Fruit fly (Drosophila melanogaster) whole organism, embryonic: ENCODE data around the gene CSN1b.

Source experiments
- Antp ChIP-seq: fragments of 200-800 bp; sonication (Bioruptor generic); optimal IDR thresholded peaks from 3 replicates; lab custom pipeline; 2016; ENCODE audit warnings: missing biosample characterization, missing genetic modification characterization
- Awh ChIP-seq: fragments of 200-800 bp; sonication (Bioruptor generic); IDR thresholded peaks from 2 replicates; pipeline ENCODE4, ENCODE4 v1.3.6; 2022; ENCODE audit warnings: missing biosample characterization, missing genetic modification characterization
- BtbVII ChIP-seq: fragments of 200-800 bp; sonication (Bioruptor generic); optimal IDR thresholded peaks from 3 replicates; lab custom pipeline; 2017; ENCODE audit warnings: missing biosample characterization, mild to moderate bottlenecking, missing genetic modification characterization
- C15 ChIP-seq: fragments of 200-800 bp; sonication (Bioruptor generic); IDR thresholded peaks from 3 replicates; pipeline ENCODE4 v1.3.6; 2022; ENCODE audit warnings: missing biosample characterization, missing genetic modification characterization
- CG11504 ChIP-seq: fragments of 200-800 bp; sonication (Bioruptor generic); optimal IDR thresholded peaks from 3 replicates; lab custom pipeline; 2019; ENCODE audit warnings: missing biosample characterization, mild to moderate bottlenecking, missing genetic modification characterization, moderate library complexity
- CG12071 ChIP-seq: fragments of 200-800 bp; sonication (Bioruptor generic); optimal IDR thresholded peaks from 3 replicates; lab custom pipeline; 2018; ENCODE audit warnings: missing biosample characterization, mild to moderate bottlenecking, missing genetic modification characterization
- CG15011 ChIP-seq: fragments of 200-800 bp; sonication (Bioruptor generic); optimal IDR thresholded peaks from 3 replicates; lab custom pipeline; 2018; ENCODE audit warnings: missing biosample characterization, mild to moderate bottlenecking, missing genetic modification characterization
- CG15601 ChIP-seq: fragments of 200-800 bp; sonication (Bioruptor generic); optimal IDR thresholded peaks from 3 replicates; lab custom pipeline; 2019; ENCODE audit warnings: missing biosample characterization, mild to moderate bottlenecking, missing genetic modification characterization, moderate library complexity
- CG15696 ChIP-seq: fragments of 200-800 bp; sonication (Bioruptor generic); optimal IDR thresholded peaks from 2 replicates; lab custom pipeline; 2019; ENCODE audit warnings: missing biosample characterization, mild to moderate bottlenecking, missing genetic modification characterization, moderate library complexity
- CG16815 ChIP-seq: fragments of 200-800 bp; sonication (Bioruptor generic); optimal IDR thresholded peaks from 3 replicates; lab custom pipeline; 2017; ENCODE audit warnings: missing biosample characterization, mild to moderate bottlenecking, missing genetic modification characterization
- CG18262 ChIP-seq: fragments of 200-800 bp; optimal IDR thresholded peaks from 3 replicates; lab custom pipeline; 2019; ENCODE audit warnings: missing biosample characterization, mild to moderate bottlenecking, missing genetic modification characterization, moderate library complexity
- CG18599 ChIP-seq: fragments of 200-800 bp; sonication (Bioruptor generic); optimal IDR thresholded peaks from 3 replicates; lab custom pipeline; 2017; ENCODE audit warnings: missing biosample characterization, missing genetic modification characterization, mild to moderate bottlenecking, moderate library complexity, missing genetic modification reagents
- CG2875 ChIP-seq: fragments of 200-800 bp; sonication (Bioruptor generic); optimal IDR thresholded peaks from 2 replicates; lab custom pipeline; 2017; ENCODE audit warnings: missing biosample characterization, mild to moderate bottlenecking, missing genetic modification characterization, missing genetic modification reagents
- CG30431 ChIP-seq: fragments of 200-800 bp; sonication (Bioruptor generic); optimal IDR thresholded peaks from 2 replicates; lab custom pipeline; 2017; ENCODE audit warnings: missing biosample characterization, missing genetic modification characterization
- CG31224 ChIP-seq: fragments of 200-800 bp; sonication (Bioruptor generic); IDR thresholded peaks from 2 replicates; pipeline ENCODE4 v1.3.6; 2022; ENCODE audit warnings: missing biosample characterization, missing genetic modification characterization
- CG31441 ChIP-seq: fragments of 200-800 bp; sonication (Bioruptor generic); IDR thresholded peaks from 2 replicates; pipeline ENCODE4 v1.3.6; 2022; ENCODE audit warnings: missing biosample characterization, missing genetic modification characterization
- CG32772 ChIP-seq: fragments of 200-800 bp; sonication (Bioruptor generic); IDR thresholded peaks from 2 replicates; pipeline ENCODE4 v1.3.6; 2022; ENCODE audit warnings: missing biosample characterization, missing genetic modification characterization
- CG33557 ChIP-seq: fragments of 200-800 bp; sonication (Bioruptor generic); optimal IDR thresholded peaks from 2 replicates; lab custom pipeline; 2019; ENCODE audit warnings: missing biosample characterization, mild to moderate bottlenecking, missing genetic modification characterization, moderate library complexity
- CG3407 ChIP-seq: fragments of 200-800 bp; sonication (Bioruptor generic); optimal IDR thresholded peaks from 2 replicates; lab custom pipeline; 2018; ENCODE audit warnings: missing biosample characterization, mild to moderate bottlenecking, missing genetic modification characterization
- CG3995 ChIP-seq: fragments of 200-800 bp; sonication (Bioruptor generic); optimal IDR thresholded peaks from 3 replicates; lab custom pipeline; 2016; ENCODE audit warnings: missing biosample characterization, missing genetic modification characterization
- CG5180 ChIP-seq: fragments of 200-800 bp; sonication (Bioruptor generic); optimal IDR thresholded peaks from 3 replicates; lab custom pipeline; 2017; ENCODE audit warnings: missing biosample characterization, missing genetic modification characterization, mild to moderate bottlenecking, moderate library complexity, missing genetic modification reagents
- CG6689 ChIP-seq: fragments of 200-800 bp; sonication (Bioruptor generic); IDR thresholded peaks from 2 replicates; pipeline ENCODE4 v1.3.6; 2022; ENCODE audit warnings: missing biosample characterization, missing genetic modification characterization
- CG7357 ChIP-seq: fragments of 200-800 bp; sonication (Bioruptor generic); IDR thresholded peaks from 3 replicates; pipeline ENCODE4 v1.3.6; 2022; ENCODE audit warnings: missing biosample characterization, missing genetic modification characterization
- CG8089 ChIP-seq: fragments of 200-800 bp; sonication (Bioruptor generic); optimal IDR thresholded peaks from 3 replicates; lab custom pipeline; 2016; ENCODE audit warnings: missing biosample characterization, missing genetic modification characterization
- CG9876 ChIP-seq: fragments of 200-800 bp; sonication (Bioruptor generic); optimal IDR thresholded peaks from 2 replicates; lab custom pipeline; 2016; ENCODE audit warnings: missing biosample characterization, missing genetic modification characterization
- Dek ChIP-seq: fragments of 200-800 bp; sonication (Bioruptor generic); optimal IDR thresholded peaks from 3 replicates; lab custom pipeline; 2019; ENCODE audit warnings: missing biosample characterization, mild to moderate bottlenecking, missing genetic modification characterization, moderate library complexity
- HmgZ ChIP-seq: fragments of 200-800 bp; sonication (Bioruptor generic); optimal IDR thresholded peaks from 2 replicates; lab custom pipeline; 2018; ENCODE audit warnings: missing biosample characterization, mild to moderate bottlenecking, missing genetic modification characterization
- Hr3 ChIP-seq: fragments of 200-800 bp; sonication (Bioruptor generic); optimal IDR thresholded peaks from 3 replicates; lab custom pipeline; 2016; ENCODE audit warnings: missing biosample characterization, missing genetic modification characterization
- Mad ChIP-seq: fragments of 200-800 bp; sonication (Bioruptor generic); optimal IDR thresholded peaks from 2 replicates; lab custom pipeline; 2016; ENCODE audit warnings: missing biosample characterization, missing genetic modification characterization
- ab ChIP-seq: fragments of 200-800 bp; sonication (Bioruptor generic); optimal IDR thresholded peaks from 2 replicates; lab custom pipeline; 2016; ENCODE audit warnings: missing biosample characterization, missing genetic modification characterization
- amos ChIP-seq: fragments of 200-800 bp; sonication (Bioruptor generic); IDR thresholded peaks from 2 replicates; pipeline ENCODE4 v1.3.6; 2022; ENCODE audit warnings: missing biosample characterization, missing genetic modification characterization; ENCODE audit not compliant: partially characterized antibody
- bigmax ChIP-seq: fragments of 200-800 bp; sonication (Bioruptor generic); optimal IDR thresholded peaks from 2 replicates; lab custom pipeline; 2018; ENCODE audit warnings: missing biosample characterization, mild to moderate bottlenecking, missing genetic modification characterization
- bsh ChIP-seq, 2 experiments: fragments of 200-800 bp; sonication (Bioruptor generic); optimal IDR thresholded peaks; 2 replicates each; lab custom pipeline; 2017 to 2018; ENCODE audit warnings: mild to moderate bottlenecking in 2 of 2, missing biosample characterization in 2 of 2, missing genetic modification characterization in 2 of 2, moderate library complexity in 1 of 2
- corto ChIP-seq: fragments of 200-800 bp; sonication (Bioruptor generic); optimal IDR thresholded peaks from 2 replicates; lab custom pipeline; 2016; ENCODE audit warnings: missing biosample characterization, mild to moderate bottlenecking, missing genetic modification characterization, moderate library complexity
- gcm2 ChIP-seq: fragments of 200-800 bp; sonication (Bioruptor generic); optimal IDR thresholded peaks from 2 replicates; lab custom pipeline; 2016; ENCODE audit warnings: missing biosample characterization, missing genetic modification characterization
- gsb ChIP-seq: fragments of 200-800 bp; sonication (Bioruptor generic); IDR thresholded peaks from 2 replicates; pipeline ENCODE4 v1.3.6; 2022; ENCODE audit warnings: missing biosample characterization, missing genetic modification characterization
- ind ChIP-seq: fragments of 200-800 bp; sonication (Bioruptor generic); optimal IDR thresholded peaks from 3 replicates; lab custom pipeline; 2016; ENCODE audit warnings: missing biosample characterization, missing genetic modification characterization
- inv ChIP-seq: fragments of 200-800 bp; sonication (Bioruptor generic); IDR thresholded peaks from 2 replicates; pipeline ENCODE4 v1.3.6; 2022; ENCODE audit warnings: missing biosample characterization, missing genetic modification characterization; ENCODE audit not compliant: partially characterized antibody
- jing ChIP-seq: fragments of 200-800 bp; sonication (Bioruptor generic); optimal IDR thresholded peaks from 2 replicates; lab custom pipeline; 2018; ENCODE audit warnings: missing biosample characterization, mild to moderate bottlenecking, missing genetic modification characterization
- repo ChIP-seq: fragments of 200-800 bp; sonication (Bioruptor generic); optimal IDR thresholded peaks from 2 replicates; lab custom pipeline; 2016; ENCODE audit warnings: missing biosample characterization, missing genetic modification characterization
- rib ChIP-seq: fragments of 200-800 bp; sonication (Bioruptor generic); IDR thresholded peaks from 2 replicates; pipeline ENCODE4 v1.3.6; 2022; ENCODE audit warnings: missing biosample characterization, missing genetic modification characterization
- ro ChIP-seq: fragments of 200-800 bp; sonication (Bioruptor generic); IDR thresholded peaks from 2 replicates; pipeline ENCODE4 v1.3.6; 2022; ENCODE audit warnings: missing biosample characterization, missing genetic modification characterization
- sens-2 ChIP-seq: fragments of 200-800 bp; sonication (Bioruptor generic); IDR thresholded peaks from 2 replicates; pipeline ENCODE4 v1.3.6; 2022; ENCODE audit warnings: missing biosample characterization, missing genetic modification characterization
- sim ChIP-seq: fragments of 200-800 bp; sonication (Bioruptor generic); IDR thresholded peaks from 2 replicates; pipeline ENCODE4 v1.3.6; 2022; ENCODE audit warnings: missing biosample characterization, missing genetic modification characterization
- slou ChIP-seq: fragments of 200-800 bp; sonication (Bioruptor generic); optimal IDR thresholded peaks from 3 replicates; lab custom pipeline; 2016; ENCODE audit warnings: missing biosample characterization, missing genetic modification characterization
- ssp ChIP-seq: fragments of 200-800 bp; sonication (Bioruptor generic); IDR thresholded peaks from 2 replicates; pipeline ENCODE4 v1.3.6; 2022; ENCODE audit warnings: missing biosample characterization, missing genetic modification characterization
- toy ChIP-seq: fragments of 200-800 bp; sonication (Bioruptor generic); IDR thresholded peaks from 2 replicates; pipeline ENCODE4 v1.3.6; 2022; ENCODE audit warnings: missing biosample characterization, missing genetic modification characterization
- unc-4 ChIP-seq: fragments of 200-800 bp; sonication (Bioruptor generic); IDR thresholded peaks from 2 replicates; pipeline ENCODE4 v1.3.6; 2022; ENCODE audit warnings: missing biosample characterization, missing genetic modification characterization; ENCODE audit not compliant: partially characterized antibody
- usp ChIP-seq: fragments of >200 bp; optimal IDR thresholded peaks from 2 replicates; lab custom pipeline; 2017; ENCODE audit warnings: missing biosample characterization, missing genetic modification characterization
- vfl ChIP-seq: fragments of 200-800 bp; sonication (Bioruptor generic); optimal IDR thresholded peaks from 2 replicates; lab custom pipeline; 2016; ENCODE audit warnings: missing biosample characterization, missing genetic modification characterization

Gene CSN1b

DNA sequence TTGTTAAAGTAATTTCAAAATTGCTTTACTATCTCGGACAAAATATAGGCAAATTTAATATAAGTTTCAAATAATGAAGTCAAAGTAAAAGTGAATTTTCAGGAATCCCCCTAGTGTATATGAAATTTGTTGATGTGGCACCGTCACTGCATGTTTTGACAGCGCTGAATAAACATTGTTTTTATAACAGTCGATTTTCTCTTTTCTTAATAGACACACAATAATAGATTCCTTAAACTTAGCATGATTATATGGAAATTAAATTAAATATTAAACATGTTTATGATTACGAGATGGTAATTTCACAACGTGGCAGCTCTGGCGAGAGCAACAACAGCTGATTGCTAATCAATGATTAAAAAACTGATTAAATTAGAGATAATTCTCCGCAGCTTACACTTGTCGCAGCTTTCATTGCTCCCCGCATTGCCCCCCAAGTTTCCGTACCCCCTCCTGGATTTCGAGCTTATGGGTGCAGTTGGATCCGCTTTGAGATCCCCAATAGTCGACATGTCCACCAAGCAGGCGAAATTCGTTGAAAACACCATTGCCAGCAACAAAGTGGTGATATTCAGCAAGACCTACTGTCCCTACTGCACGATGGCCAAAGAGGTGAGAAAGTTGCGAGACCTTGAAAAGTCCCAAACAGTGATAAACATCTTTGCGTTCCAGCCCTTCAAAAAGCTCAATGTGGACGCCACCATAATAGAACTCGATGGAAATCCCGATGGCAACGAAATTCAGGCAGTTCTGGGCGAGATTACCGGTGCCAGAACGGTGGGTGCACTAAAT, 35.5 kb downstream of the CSN1b start, which contains the start of gene Grx1 (continued):
- TF ChIP-seq Mad (GFP tag; lab: Kevin White, UChicago) (peak; percentile 42), CG3407 (GFP tag; lab: Kevin White, UChicago) (peak; percentile 21), CG31224 (GFP tag; lab: Robert Waterston, UW) (no peak), CG15011 (GFP tag; lab: Kevin White, UChicago) (peak; percentile 16), vfl (no peak), HmgZ (tag; lab: Kevin White, UChicago) (no peak), CG32772 (no peak), CG3995 (GFP tag; lab: Kevin White, UChicago) (peak; percentile 33), CG5180 (peak; percentile 6), CG15696 (tag; lab: Kevin White, UChicago) (peak; percentile 29), CG8089 (GFP tag; lab: Kevin White, UChicago) (no peak), CG16815 (GFP tag; lab: Kevin White, UChicago) (no peak), jing (GFP tag; lab: Kevin White, UChicago) (peak; percentile 14), ab (GFP tag; lab: Kevin White, UChicago) (no peak), CG15601 (tag; lab: Kevin White, UChicago) (peak; percentile 54), BtbVII (GFP tag; lab: Kevin White, UChicago) (peak; percentile 67), slou (GFP tag; lab: Kevin White, UChicago) (no peak), ssp (peak; percentile 52; the same call in 1 of the 2 replicates), toy (GFP tag; lab: Robert Waterston, UW) (no peak), Awh (peak; percentile 22; the same call in 1 of the 2 replicates), CG30431 (GFP tag; lab: Kevin White, UChicago) (no peak), CG9876 (GFP tag; lab: Kevin White, UChicago) (no peak), ind (GFP tag; lab: Kevin White, UChicago) (peak; percentile 66), rib (GFP tag; lab: Robert Waterston, UW) (no peak), corto (GFP tag; lab: Kevin White, UChicago) (peak; percentile 36), gsb (GFP tag; lab: Robert Waterston, UW) (no peak), bsh (GFP tag; optimal IDR thresholded peaks at IDR 0.05; lab: Kevin White, UChicago) (peak in 1 of 2 experiments; percentile 57), repo (GFP tag; lab: Kevin White, UChicago) (no peak), CG12071 (no peak), sens-2 (no peak), Hr3 (GFP tag; lab: Kevin White, UChicago) (peak; percentile 49), unc-4 (GFP tag; lab: Robert Waterston, UW) (no peak), Antp (GFP tag; lab: Kevin White, UChicago) (no peak), CG7357 (GFP tag; lab: Robert Waterston, UW) (no peak), sim (no peak), inv (GFP tag; lab: Robert Waterston, UW) (no peak), CG18599 (GFP tag; lab: Kevin White, UChicago) (peak; percentile 52), usp (GFP tag; lab: Kevin White, UChicago) (no peak), Dek (tag; lab: Kevin White, UChicago) (no peak), ro (no peak), C15 (GFP tag; lab: Robert Waterston, UW) (no peak), CG31441 (peak; percentile 61), amos (GFP tag; lab: Robert Waterston, UW) (no peak), bigmax (GFP tag; lab: Kevin White, UChicago) (no peak), gcm2 (GFP tag; lab: Kevin White, UChicago) (no peak), CG33557 (GFP tag; lab: Kevin White, UChicago) (peak; percentile 17), CG18262 (peak; percentile 61), CG2875 (GFP tag; lab: Kevin White, UChicago) (no peak), CG11504 (tag; lab: Kevin White, UChicago) (peak; percentile 77), CG6689 (GFP tag; lab: Robert Waterston, UW) (peak; percentile 61)
